Fruit fly (Drosophila melanogaster) whole organism, embryonic: ENCODE data around the gene CG14340.

Experiments used
- CG10209 ChIP-seq: fragments of 200-800 bp; sonication (Bioruptor generic); optimal IDR thresholded peaks from 3 replicates; lab custom pipeline; 2017; ENCODE audit warnings: missing biosample characterization, mild to moderate bottlenecking, missing genetic modification characterization, missing genetic modification reagents
- CG12219 ChIP-seq: fragments of 200-800 bp; sonication (Bioruptor generic); optimal IDR thresholded peaks from 3 replicates; lab custom pipeline; 2018; ENCODE audit warnings: missing biosample characterization, mild to moderate bottlenecking, missing genetic modification characterization
- CG15011 ChIP-seq: fragments of 200-800 bp; sonication (Bioruptor generic); optimal IDR thresholded peaks from 3 replicates; lab custom pipeline; 2018; ENCODE audit warnings: missing biosample characterization, mild to moderate bottlenecking, missing genetic modification characterization
- CG15073 ChIP-seq: fragments of 200-800 bp; sonication (Bioruptor generic); optimal IDR thresholded peaks from 2 replicates; lab custom pipeline; 2016; ENCODE audit warnings: missing biosample characterization, missing genetic modification characterization
- CG15269 ChIP-seq: fragments of 200-800 bp; sonication (Bioruptor generic); optimal IDR thresholded peaks from 2 replicates; lab custom pipeline; 2018; ENCODE audit warnings: missing biosample characterization, mild to moderate bottlenecking, missing genetic modification characterization, moderate library complexity
- CG15601 ChIP-seq: fragments of 200-800 bp; sonication (Bioruptor generic); optimal IDR thresholded peaks from 3 replicates; lab custom pipeline; 2019; ENCODE audit warnings: missing biosample characterization, mild to moderate bottlenecking, missing genetic modification characterization, moderate library complexity
- CG15696 ChIP-seq: fragments of 200-800 bp; sonication (Bioruptor generic); optimal IDR thresholded peaks from 2 replicates; lab custom pipeline; 2019; ENCODE audit warnings: missing biosample characterization, mild to moderate bottlenecking, missing genetic modification characterization, moderate library complexity
- CG17359 ChIP-seq: fragments of 200-800 bp; sonication (Bioruptor generic); optimal IDR thresholded peaks from 3 replicates; lab custom pipeline; 2018; ENCODE audit warnings: missing biosample characterization, mild to moderate bottlenecking, missing genetic modification characterization, moderate library complexity
- CG17829 ChIP-seq: fragments of 200-800 bp; optimal IDR thresholded peaks from 2 replicates; lab custom pipeline; 2019; ENCODE audit warnings: missing biosample characterization, mild to moderate bottlenecking, missing genetic modification characterization, moderate library complexity
- CG18262 ChIP-seq: fragments of 200-800 bp; optimal IDR thresholded peaks from 3 replicates; lab custom pipeline; 2019; ENCODE audit warnings: missing biosample characterization, mild to moderate bottlenecking, missing genetic modification characterization, moderate library complexity
- CG18599 ChIP-seq: fragments of 200-800 bp; sonication (Bioruptor generic); optimal IDR thresholded peaks from 3 replicates; lab custom pipeline; 2017; ENCODE audit warnings: missing biosample characterization, missing genetic modification characterization, mild to moderate bottlenecking, moderate library complexity, missing genetic modification reagents
- CG4820 ChIP-seq: fragments of 200-800 bp; sonication (Bioruptor generic); optimal IDR thresholded peaks from 3 replicates; lab custom pipeline; 2016; ENCODE audit warnings: missing biosample characterization, missing genetic modification characterization
- CG5953 ChIP-seq: fragments of 200-800 bp; sonication (Bioruptor generic); IDR thresholded peaks from 2 replicates; pipeline ENCODE4 v1.3.6; 2022; ENCODE audit warnings: missing biosample characterization, missing genetic modification characterization
- CG6765 ChIP-seq: fragments of 200-800 bp; sonication (Bioruptor generic); optimal IDR thresholded peaks from 3 replicates; lab custom pipeline; 2017; ENCODE audit warnings: missing biosample characterization, mild to moderate bottlenecking, missing genetic modification characterization
- CG6791 ChIP-seq: fragments of 200-800 bp; sonication (Bioruptor generic); IDR thresholded peaks from 3 replicates; pipeline ENCODE4 v1.3.6; 2022; ENCODE audit warnings: missing biosample characterization, missing genetic modification characterization; ENCODE audit not compliant: partially characterized antibody
- CG6813 ChIP-seq: fragments of 200-800 bp; sonication (Bioruptor generic); optimal IDR thresholded peaks from 2 replicates; lab custom pipeline; 2017; ENCODE audit warnings: missing biosample characterization, missing genetic modification characterization, mild to moderate bottlenecking, moderate library complexity, missing genetic modification reagents
- CG7271 ChIP-seq: fragments of 200-800 bp; sonication (Bioruptor generic); optimal IDR thresholded peaks from 2 replicates; lab custom pipeline; 2018; ENCODE audit warnings: missing biosample characterization, mild to moderate bottlenecking, missing genetic modification characterization, moderate library complexity
- CG7556 ChIP-seq: fragments of 200-800 bp; sonication (Bioruptor generic); optimal IDR thresholded peaks from 2 replicates; lab custom pipeline; 2017; ENCODE audit warnings: missing biosample characterization, mild to moderate bottlenecking, missing genetic modification characterization
- Gsc ChIP-seq: fragments of 200-800 bp; sonication (Bioruptor generic); IDR thresholded peaks from 2 replicates; pipeline ENCODE4 v1.3.6; 2022; ENCODE audit warnings: missing biosample characterization, missing genetic modification characterization
- Gug ChIP-seq: fragments of 200-800 bp; sonication (Bioruptor generic); IDR thresholded peaks from 4 replicates; pipeline ENCODE4 v1.3.6; 2022; ENCODE audit warnings: missing biosample characterization, missing genetic modification characterization
- Hand ChIP-seq: fragments of 200-800 bp; sonication (Bioruptor generic); optimal IDR thresholded peaks from 2 replicates; lab custom pipeline; 2017; ENCODE audit warnings: mild to moderate bottlenecking, missing biosample characterization, missing genetic modification reagents, missing genetic modification characterization
- MBD-R2 ChIP-seq: fragments of 200-800 bp; sonication (Bioruptor generic); IDR thresholded peaks from 2 replicates; pipeline ENCODE4 v1.3.6; 2022; ENCODE audit warnings: missing biosample characterization, missing genetic modification characterization
- MESR4 ChIP-seq: fragments of 200-800 bp; sonication (Bioruptor generic); optimal IDR thresholded peaks from 2 replicates; lab custom pipeline; 2018; ENCODE audit warnings: missing biosample characterization, mild to moderate bottlenecking, missing genetic modification characterization, moderate library complexity
- NfI ChIP-seq: fragments of 200-800 bp; sonication (Bioruptor generic); optimal IDR thresholded peaks from 3 replicates; lab custom pipeline; 2018; ENCODE audit warnings: missing biosample characterization, mild to moderate bottlenecking, missing genetic modification characterization, moderate library complexity
- Spps ChIP-seq: fragments of 200-800 bp; sonication (Bioruptor generic); optimal IDR thresholded peaks from 2 replicates; lab custom pipeline; 2018; ENCODE audit warnings: missing biosample characterization, mild to moderate bottlenecking, missing genetic modification characterization
- Usf ChIP-seq: fragments of 200-800 bp; sonication (Bioruptor generic); optimal IDR thresholded peaks from 2 replicates; lab custom pipeline; 2017; ENCODE audit warnings: missing genotype, missing biosample characterization, missing genetic modification characterization
- ara ChIP-seq: fragments of 200-800 bp; sonication (Bioruptor generic); IDR thresholded peaks from 2 replicates; pipeline ENCODE4 v1.3.6; 2022; ENCODE audit warnings: missing biosample characterization, missing genetic modification characterization
- ash1 ChIP-seq: fragments of 200-800 bp; sonication (Bioruptor generic); optimal IDR thresholded peaks from 2 replicates; lab custom pipeline; 2018; ENCODE audit warnings: missing biosample characterization, mild to moderate bottlenecking, missing genetic modification characterization
- br ChIP-seq: fragments of >200 bp; optimal IDR thresholded peaks from 2 replicates; lab custom pipeline; 2017
- btn ChIP-seq: fragments of 200-800 bp; sonication (Bioruptor generic); optimal IDR thresholded peaks from 2 replicates; lab custom pipeline; 2016; ENCODE audit warnings: missing biosample characterization, missing genetic modification characterization
- chinmo ChIP-seq: fragments of 200-800 bp; sonication (Bioruptor generic); IDR thresholded peaks from 4 replicates; pipeline ENCODE4 v1.3.6; 2022; ENCODE audit warnings: missing biosample characterization, missing genetic modification characterization; ENCODE audit not compliant: partially characterized antibody
- chm ChIP-seq: fragments of 200-800 bp; sonication (Bioruptor generic); IDR thresholded peaks from 2 replicates; pipeline ENCODE4 v1.3.6; 2022; ENCODE audit warnings: missing biosample characterization, missing genetic modification characterization
- crc ChIP-seq: fragments of 200-800 bp; sonication (Bioruptor generic); optimal IDR thresholded peaks from 2 replicates; lab custom pipeline; 2016; ENCODE audit warnings: missing biosample characterization, missing genetic modification characterization
- danr ChIP-seq: fragments of 200-800 bp; sonication (Bioruptor generic); IDR thresholded peaks from 2 replicates; pipeline ENCODE4 v1.3.6; 2022; ENCODE audit warnings: missing biosample characterization, missing genetic modification characterization
- dati ChIP-seq: fragments of 200-800 bp; sonication (Bioruptor generic); IDR thresholded peaks from 2 replicates; pipeline ENCODE4 v1.3.6; 2022; ENCODE audit warnings: missing biosample characterization, missing genetic modification characterization
- fru ChIP-seq: fragments of >200 bp; optimal IDR thresholded peaks from 2 replicates; lab custom pipeline; 2017
- gfzf ChIP-seq: fragments of 200-800 bp; sonication (Bioruptor generic); optimal IDR thresholded peaks from 2 replicates; lab custom pipeline; 2016; ENCODE audit warnings: missing biosample characterization, mild to moderate bottlenecking, missing genetic modification characterization, moderate library complexity
- ham ChIP-seq: fragments of 200-800 bp; sonication (Bioruptor generic); IDR thresholded peaks from 2 replicates; pipeline ENCODE4 v1.3.6; 2022; ENCODE audit warnings: missing biosample characterization, missing genetic modification characterization
- hbn ChIP-seq: fragments of 200-800 bp; sonication (Bioruptor generic); IDR thresholded peaks from 2 replicates; pipeline ENCODE4 v1.3.6; 2022; ENCODE audit warnings: missing biosample characterization, missing genetic modification characterization; ENCODE audit not compliant: partially characterized antibody
- hkb ChIP-seq, 2 experiments: fragments of 200-800 bp in 1 of 2; fragments of >200 bp in 1 of 2; sonication (Bioruptor generic) in 1 of 2; IDR thresholded peaks in 1 of 2; optimal IDR thresholded peaks in 1 of 2; 2 replicates each; pipeline versions ENCODE4 v1.3.6 to Lab custom; 2017 to 2022; ENCODE audit warnings: missing biosample characterization in 1 of 2, missing genetic modification characterization in 1 of 2
- jigr1 ChIP-seq: fragments of 200-800 bp; sonication (Bioruptor generic); IDR thresholded peaks from 3 replicates; pipeline ENCODE4 v1.3.6; 2022; ENCODE audit warnings: missing biosample characterization, missing genetic modification characterization
- ken ChIP-seq: fragments of 200-800 bp; sonication (Bioruptor generic); IDR thresholded peaks from 3 replicates; pipeline ENCODE4 v1.3.6; 2022; ENCODE audit warnings: missing biosample characterization, missing genetic modification characterization
- pan ChIP-seq, 4 experiments: fragments of >200 bp in 3 of 4; fragments of 200-800 bp in 1 of 4; sonication (Bioruptor generic) in 1 of 4; optimal IDR thresholded peaks in 3 of 4; IDR thresholded peaks in 1 of 4; 2 replicates each; pipeline versions ENCODE4 v1.3.6 to Lab custom; 2017 to 2022; ENCODE audit warnings: missing biosample characterization in 2 of 4, missing genetic modification characterization in 2 of 4, mixed read lengths in 1 of 4
- pum ChIP-seq: fragments of 200-800 bp; sonication (Bioruptor generic); optimal IDR thresholded peaks from 2 replicates; lab custom pipeline; 2016; ENCODE audit warnings: missing biosample characterization, missing genetic modification characterization
- sim ChIP-seq: fragments of 200-800 bp; sonication (Bioruptor generic); IDR thresholded peaks from 2 replicates; pipeline ENCODE4 v1.3.6; 2022; ENCODE audit warnings: missing biosample characterization, missing genetic modification characterization
- sug ChIP-seq: fragments of 200-800 bp; optimal IDR thresholded peaks from 2 replicates; lab custom pipeline; 2019; ENCODE audit warnings: missing biosample characterization, mild to moderate bottlenecking, missing genetic modification characterization, moderate library complexity
- trem ChIP-seq: fragments of 200-800 bp; optimal IDR thresholded peaks from 3 replicates; lab custom pipeline; 2019; ENCODE audit warnings: missing biosample characterization, mild to moderate bottlenecking, missing genetic modification characterization, moderate library complexity
- tx ChIP-seq: fragments of 200-800 bp; sonication (Bioruptor generic); optimal IDR thresholded peaks from 2 replicates; lab custom pipeline; 2016; ENCODE audit warnings: missing biosample characterization, missing genetic modification characterization
- vvl ChIP-seq: fragments of 200-800 bp; sonication (Bioruptor generic); IDR thresholded peaks from 2 replicates; pipeline ENCODE4 v1.3.6; 2022; ENCODE audit warnings: missing biosample characterization, missing genetic modification characterization

Gene CG14340

DNA sequence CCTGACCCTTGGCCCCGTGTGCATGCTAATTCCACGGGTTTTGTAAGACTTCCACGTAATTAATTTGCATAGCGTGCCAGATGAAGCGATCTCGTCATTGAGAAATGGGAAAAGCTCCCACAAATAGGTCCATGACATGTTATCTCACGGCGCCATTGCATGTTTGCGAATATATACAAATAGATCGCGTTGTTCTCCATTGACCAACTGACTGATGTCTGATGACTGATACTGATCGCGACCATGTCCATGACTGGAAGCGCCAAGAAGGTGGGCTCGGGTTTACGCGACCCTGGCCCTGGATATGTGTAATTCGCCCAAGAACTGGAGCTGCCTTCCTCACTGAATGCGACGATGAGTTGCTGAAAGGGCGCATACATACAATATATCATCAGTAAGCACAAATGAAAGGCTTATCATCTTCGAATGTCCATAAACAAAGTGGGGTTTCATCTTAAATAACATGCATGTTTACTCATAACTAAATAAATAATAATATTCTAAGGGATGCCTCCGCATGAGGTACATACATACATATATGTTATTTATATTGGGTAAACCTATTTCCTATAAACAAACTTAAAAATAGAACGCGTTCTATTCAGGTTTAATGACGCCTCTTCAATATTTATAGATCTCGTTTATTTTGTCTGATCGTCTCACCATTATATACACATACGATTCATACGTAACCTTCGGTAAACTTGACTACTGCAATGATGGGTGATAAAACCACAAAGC lies 10.5 kb downstream of the CG14340 start (continued):
- peak; percentile 59; the same call in 1 of the 2 replicates for TF ChIP-seq ara
- no peak for TF ChIP-seq sim
- no peak for TF ChIP-seq chinmo
- no peak for TF ChIP-seq danr (GFP tag; lab: Robert Waterston, UW)
- peak; percentile 74 for TF ChIP-seq CG17359 (tag; lab: Kevin White, UChicago)
- no peak for TF ChIP-seq tx (GFP tag; lab: Kevin White, UChicago)
- TF ChIP-seq chm (GFP tag; lab: Robert Waterston, UW) = no peak; the same call in 1 of the 2 replicates
- peak; percentile 43 for TF ChIP-seq trem (tag; lab: Kevin White, UChicago)
- no peak for TF ChIP-seq ash1 (GFP tag; lab: Kevin White, UChicago)
- no peak for TF ChIP-seq gfzf (GFP tag; lab: Kevin White, UChicago)
- no peak for TF ChIP-seq CG6765
- TF ChIP-seq NfI (GFP tag; lab: Kevin White, UChicago) = no peak
- peak; percentile 48 for TF ChIP-seq Spps (tag; lab: Kevin White, UChicago)
- TF ChIP-seq Usf (GFP tag; lab: Kevin White, UChicago) = no peak
- no peak for TF ChIP-seq pan (optimal IDR thresholded peaks at IDR 0.05; lab: Kevin White, UChicago)
- TF ChIP-seq pan (GFP tag; optimal IDR thresholded peaks at IDR 0.05 in 1 of 2, IDR thresholded peaks at IDR 0.05 in 1 of 2) = no peak
- TF ChIP-seq crc (GFP tag; lab: Kevin White, UChicago) = no peak
- TF ChIP-seq ken (GFP tag; lab: Robert Waterston, UW) = no peak
- TF ChIP-seq CG15073 = no peak
- TF ChIP-seq CG15269 (tag; lab: Kevin White, UChicago) = no peak
- TF ChIP-seq Gug (GFP tag; lab: Robert Waterston, UW) = no peak
- peak; percentile 59 for TF ChIP-seq CG7271 (tag; lab: Kevin White, UChicago)
- TF ChIP-seq ham (GFP tag; lab: Robert Waterston, UW) = no peak
- TF ChIP-seq hkb (optimal IDR thresholded peaks at IDR 0.05; lab: Kevin White, UChicago) = no peak
- no peak for TF ChIP-seq hkb (GFP tag; IDR thresholded peaks at IDR 0.05; lab: Robert Waterston, UW)
- TF ChIP-seq CG6813 (GFP tag; lab: Kevin White, UChicago) = peak; percentile 74
- TF ChIP-seq Gsc (GFP tag; lab: Robert Waterston, UW) = no peak
- peak; percentile 34 for TF ChIP-seq CG7556 (GFP tag; lab: Kevin White, UChicago)
- TF ChIP-seq br (lab: Kevin White, UChicago) = no peak
- TF ChIP-seq MESR4 (GFP tag; lab: Kevin White, UChicago) = no peak
- no peak for TF ChIP-seq pum (GFP tag; lab: Kevin White, UChicago)
- no peak for TF ChIP-seq CG5953 (GFP tag; lab: Robert Waterston, UW)
- TF ChIP-seq CG18599 (GFP tag; lab: Kevin White, UChicago) = no peak
- TF ChIP-seq CG12219 = peak; percentile 5
- peak; percentile 69 for TF ChIP-seq CG15601 (tag; lab: Kevin White, UChicago)
- no peak for TF ChIP-seq CG6791
- TF ChIP-seq fru (lab: Kevin White, UChicago) = no peak
- TF ChIP-seq CG17829 (tag; lab: Kevin White, UChicago) = peak; percentile 14
- TF ChIP-seq CG15011 = no peak
- no peak for TF ChIP-seq MBD-R2 (GFP tag; lab: Robert Waterston, UW)
- peak; percentile 15; the same call in 1 of the 2 replicates for TF ChIP-seq vvl (GFP tag; lab: Robert Waterston, UW)
- no peak for TF ChIP-seq sug (tag; lab: Kevin White, UChicago)
- TF ChIP-seq Hand (GFP tag; lab: Kevin White, UChicago) = no peak
- no peak for TF ChIP-seq jigr1
- peak; percentile 55 for TF ChIP-seq CG10209 (GFP tag; lab: Kevin White, UChicago)
- TF ChIP-seq hbn (GFP tag; lab: Robert Waterston, UW) = no peak
- TF ChIP-seq dati = no peak
- TF ChIP-seq btn (GFP tag; lab: Kevin White, UChicago) = no peak
- peak; percentile 68 for TF ChIP-seq CG18262
- peak; percentile 83 for TF ChIP-seq CG15696 (tag; lab: Kevin White, UChicago)
- peak; percentile 40 for TF ChIP-seq CG4820 (GFP tag; lab: Kevin White, UChicago)
